Fruit fly (Drosophila melanogaster) Kc167 (cell line): ENCODE data around the gene dgt2.

Experiments used
- insv ChIP-seq: fragments of >200 bp; optimal IDR thresholded peaks from 3 replicates; lab custom pipeline; 2018; ENCODE audit warnings: missing external identifiers
- psq ChIP-seq: fragments of >200 bp; optimal IDR thresholded peaks from 2 replicates; lab custom pipeline; 2017; ENCODE audit warnings: missing external identifiers
- ttk ChIP-seq: sonication (Bioruptor generic); optimal IDR thresholded peaks from 2 replicates; lab custom pipeline; 2017; ENCODE audit warnings: missing external identifiers

DNA sequence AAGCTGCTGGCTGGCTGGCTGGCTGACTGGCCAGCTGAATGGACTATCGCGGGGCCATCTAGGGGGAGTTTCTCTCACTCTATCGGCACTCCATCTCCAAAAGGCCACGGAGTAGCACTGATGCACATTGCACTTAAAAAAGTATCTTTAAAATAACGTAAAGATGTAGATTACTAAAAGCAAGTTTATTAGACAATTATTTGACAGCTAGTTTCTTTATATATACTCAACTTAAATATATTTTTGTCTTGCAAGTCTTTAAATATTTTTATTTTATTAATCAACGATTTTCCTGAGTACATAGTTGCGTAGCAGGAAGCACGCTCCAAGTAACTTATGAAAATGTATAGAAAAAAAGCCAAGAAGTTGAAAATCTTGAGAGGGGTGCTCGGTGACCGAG is 12.8 kb upstream of the dgt2 start:
- TF ChIP-seq ttk (lab: Kevin White, UChicago) (no peak), psq (no peak), insv (no peak)
